Worm (Caenorhabditis elegans): ENCODE measurements around the gene fbxa-25.

fbxa-25 gene

DNA sequence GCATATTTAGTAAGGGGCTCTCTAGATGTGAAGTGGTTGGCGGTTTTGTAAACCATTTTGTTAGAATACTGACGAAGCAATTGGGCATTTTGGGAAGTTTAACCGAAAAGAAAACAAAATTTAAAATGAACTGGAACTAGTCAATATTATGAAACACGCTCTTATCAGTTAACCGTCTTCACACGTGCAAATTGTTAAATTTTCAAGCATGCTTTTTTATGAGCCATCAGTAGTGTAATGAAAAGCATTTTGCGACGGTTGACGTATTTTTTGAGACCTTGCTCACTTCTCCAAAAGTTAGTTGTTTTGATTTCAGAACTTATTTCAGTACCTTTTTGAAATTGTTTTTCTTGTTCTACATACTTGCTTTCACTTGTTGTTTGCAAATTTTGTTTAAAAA is at the start of gene fbxa-25:
TSS of gene fbxa-25 (minus strand) at position 138 of the 400 bp plus-strand sequence.
- TF ChIP-seq tbx-2 (tag; optimal IDR thresholded peaks at IDR 0.05) (no peak), ztf-16 (tag; optimal IDR thresholded peaks at IDR 0.05) (no peak), gmeb-2 (tag; optimal IDR thresholded peaks at IDR 0.05) (no peak), ceh-14 (tag; optimal IDR thresholded peaks at IDR 0.05) (no peak), unc-86 (tag; optimal IDR thresholded peaks at IDR 0.05) (no peak), ceh-9 (tag; optimal IDR thresholded peaks at IDR 0.05) (no peak)

ce11 chrIII:1398183-1398582 is 48.9 kb upstream of the fbxa-25 start:
- TF ChIP-seq elt-2 (tag; optimal IDR thresholded peaks at IDR 0.05) (peak; percentile 63), ceh-19 (GFP tag; optimal IDR thresholded peaks at IDR 0.05) (no peak)

DNA sequence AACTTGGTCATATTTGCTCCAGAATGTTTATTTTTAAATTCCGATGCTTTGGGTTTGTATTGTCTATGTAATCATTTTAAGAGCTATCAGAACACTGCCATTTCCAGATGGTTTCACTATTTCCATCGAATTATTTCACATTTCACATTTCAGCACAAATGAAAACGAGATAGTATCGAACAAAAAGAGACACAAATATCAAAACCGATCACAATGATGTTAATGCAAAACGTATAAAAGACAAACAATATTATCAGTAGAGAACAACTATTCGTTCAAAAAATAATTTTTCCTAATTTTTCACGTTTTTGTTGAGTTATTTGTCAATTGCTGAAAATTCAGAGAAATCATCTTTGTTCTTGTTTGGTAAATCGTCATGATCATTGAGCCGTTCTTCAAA is 46.1 kb upstream of the fbxa-25 start:
- no peak for TF ChIP-seq eyg-1 (tag; optimal IDR thresholded peaks at IDR 0.05)
- no peak for TF ChIP-seq ceh-9 (tag; optimal IDR thresholded peaks at IDR 0.05)
- TF ChIP-seq hlh-30 (tag; optimal IDR thresholded peaks at IDR 0.05; ENCODE audit: insufficient read depth): no peak
- no peak for TF ChIP-seq ceh-24 (tag; optimal IDR thresholded peaks at IDR 0.05)
- no peak for TF ChIP-seq ama-1 (optimal IDR thresholded peaks at IDR 0.05)

DNA sequence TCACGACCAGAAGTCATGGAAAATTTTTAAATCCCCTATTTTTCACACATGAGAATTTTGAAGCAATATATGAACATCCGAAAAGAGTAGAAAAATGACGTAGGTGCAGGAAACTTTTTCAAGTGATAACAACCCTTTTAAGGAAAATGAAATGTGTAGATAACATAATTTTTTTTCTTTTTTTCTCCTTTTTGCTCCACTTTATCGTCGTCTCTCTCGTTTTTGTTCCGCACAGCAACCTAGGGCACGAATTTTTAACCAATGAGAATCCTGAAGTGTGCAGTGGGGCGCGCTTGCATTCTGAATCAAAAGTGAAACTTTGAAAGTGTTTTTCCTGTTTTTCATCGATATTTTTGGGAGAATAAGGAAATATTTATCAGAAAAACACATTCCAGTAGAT is 43.5 kb upstream of the fbxa-25 start:
- peak; percentile 65 for TF ChIP-seq elt-2 (tag; optimal IDR thresholded peaks at IDR 0.05)
- no peak for TF ChIP-seq ceh-19 (GFP tag; optimal IDR thresholded peaks at IDR 0.05)

DNA sequence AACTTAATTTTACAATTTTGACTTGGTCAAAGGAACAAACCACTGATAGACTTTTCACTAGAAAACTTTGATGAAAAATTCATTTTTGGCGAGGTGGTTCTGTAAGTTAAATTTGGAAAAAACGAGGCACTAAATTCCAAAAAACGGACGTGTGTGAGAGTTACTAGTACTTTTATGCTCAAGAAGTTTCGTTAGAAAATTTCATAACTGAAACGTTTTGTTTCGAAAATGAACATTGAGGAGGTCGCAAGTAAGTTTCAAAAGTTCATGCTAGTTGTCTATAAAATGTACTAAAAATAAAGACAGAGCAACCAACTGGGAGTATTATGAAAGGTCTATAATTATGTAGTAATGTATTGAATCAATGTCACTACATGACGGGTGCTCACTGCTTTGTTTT is 42.5 kb upstream of the fbxa-25 start, which contains the start of gene pals-17:
TSS of gene pals-17 (minus strand) at position 101 of the 400 bp plus-strand sequence.
- TF ChIP-seq unc-86 (tag; optimal IDR thresholded peaks at IDR 0.05) (no peak), sox-2 (GFP tag; IDR thresholded peaks at IDR 0.05) (no peak), pha-2 (tag; optimal IDR thresholded peaks at IDR 0.05) (no peak)

DNA sequence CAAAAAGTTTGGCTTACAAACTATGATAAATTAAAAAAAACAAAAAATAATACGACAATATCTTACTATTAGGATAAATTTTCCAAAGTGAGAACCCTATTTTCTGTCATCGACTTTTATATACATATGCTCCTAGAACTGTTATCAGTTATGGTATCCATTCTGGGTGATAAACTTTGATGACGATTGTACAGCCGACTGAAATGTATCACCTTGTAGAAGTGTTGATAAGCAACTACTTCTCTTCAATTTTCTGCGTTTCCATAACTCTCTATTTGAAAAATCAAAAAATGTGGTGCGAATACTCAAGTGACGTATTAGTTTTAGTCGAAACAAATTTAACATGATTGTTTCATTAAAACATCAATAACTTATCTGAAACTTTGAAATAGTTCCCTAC is 40.7 kb upstream of the fbxa-25 start:
- TF ChIP-seq elt-2 (tag; optimal IDR thresholded peaks at IDR 0.05) (peak; percentile 86), ets-4 (tag; optimal IDR thresholded peaks at IDR 0.05) (no peak), nhr-11 (tag; optimal IDR thresholded peaks at IDR 0.05) (no peak), pax-1 (tag; optimal IDR thresholded peaks at IDR 0.05) (no peak), nhr-232 (tag; optimal IDR thresholded peaks at IDR 0.05) (no peak), pqm-1 (tag; optimal IDR thresholded peaks at IDR 0.05) (no peak), ceh-14 (tag; optimal IDR thresholded peaks at IDR 0.05) (no peak), ceh-31 (tag; optimal IDR thresholded peaks at IDR 0.05) (no peak)

ce11 chrIII:1388274-1389058 is 39.2 kb upstream of the fbxa-25 start, which contains the start of gene pals-20:
TSS of gene pals-20 (minus strand) at chrIII:1388324.
- TF ChIP-seq lim-6 (tag; optimal IDR thresholded peaks at IDR 0.05) (no peak), madf-2 (tag; optimal IDR thresholded peaks at IDR 0.05) (no peak), elt-4 (tag; optimal IDR thresholded peaks at IDR 0.05) (no peak), sox-2 (GFP tag; IDR thresholded peaks at IDR 0.05) (no peak), odd-2 (tag; optimal IDR thresholded peaks at IDR 0.05) (no peak)

ce11 chrIII:1384694-1385093 is 35.4 kb upstream of the fbxa-25 start:
- TF ChIP-seq ets-4 (tag; optimal IDR thresholded peaks at IDR 0.05) (no peak), pax-1 (tag; optimal IDR thresholded peaks at IDR 0.05) (no peak), fax-1 (tag; optimal IDR thresholded peaks at IDR 0.05) (no peak), elt-4 (tag; optimal IDR thresholded peaks at IDR 0.05) (no peak), pros-1 (tag; optimal IDR thresholded peaks at IDR 0.05) (no peak), dmd-4 (tag; optimal IDR thresholded peaks at IDR 0.05; ENCODE audit: borderline replicate concordance) (no peak), hlh-6 (tag; optimal IDR thresholded peaks at IDR 0.05) (no peak), fkh-10 (GFP tag; optimal IDR thresholded peaks at IDR 0.05) (no peak), hlh-13 (GFP tag; optimal IDR thresholded peaks at IDR 0.05) (no peak), lin-11 (tag; optimal IDR thresholded peaks at IDR 0.05) (no peak)
